Fruit fly (Drosophila melanogaster) whole organism, embryonic: ENCODE measurements around the gene CG11382.
A peak's percentile ranks its signal among the peaks of the same experiment; 100 is the strongest.

ENCODE experiments used
- Antp ChIP-seq: fragments of 200-800 bp; sonication (Bioruptor generic); optimal IDR thresholded peaks from 3 replicates; lab custom pipeline; 2016; ENCODE audit warnings: missing biosample characterization, missing genetic modification characterization
- Atf3 ChIP-seq: fragments of 200-800 bp; sonication (Bioruptor generic); optimal IDR thresholded peaks from 3 replicates; lab custom pipeline; 2016; ENCODE audit warnings: missing biosample characterization, missing genetic modification characterization
- CG10267 ChIP-seq: fragments of 200-800 bp; sonication (Bioruptor generic); optimal IDR thresholded peaks from 2 replicates; lab custom pipeline; 2018; ENCODE audit warnings: missing biosample characterization, mild to moderate bottlenecking, missing genetic modification characterization, moderate library complexity
- CG12769 ChIP-seq: fragments of 200-800 bp; sonication (Bioruptor generic); optimal IDR thresholded peaks from 2 replicates; lab custom pipeline; 2019; ENCODE audit warnings: missing biosample characterization, mild to moderate bottlenecking, missing genetic modification characterization, moderate library complexity
- CG13424 ChIP-seq: fragments of 200-800 bp; sonication (Bioruptor generic); optimal IDR thresholded peaks from 2 replicates; lab custom pipeline; 2019; ENCODE audit warnings: missing biosample characterization, mild to moderate bottlenecking, missing genetic modification characterization, moderate library complexity
- CG14441 ChIP-seq: fragments of 200-800 bp; sonication (Bioruptor generic); IDR thresholded peaks from 2 replicates; pipeline ENCODE4 v1.3.6; 2022; ENCODE audit warnings: missing biosample characterization, missing genetic modification characterization
- CG16813 ChIP-seq: fragments of 200-800 bp; sonication (Bioruptor generic); IDR thresholded peaks from 3 replicates; pipeline ENCODE4 v1.3.6; 2022; ENCODE audit warnings: missing biosample characterization, missing genetic modification characterization; ENCODE audit not compliant: partially characterized antibody
- CG17829 ChIP-seq: fragments of 200-800 bp; optimal IDR thresholded peaks from 2 replicates; lab custom pipeline; 2019; ENCODE audit warnings: missing biosample characterization, mild to moderate bottlenecking, missing genetic modification characterization, moderate library complexity
- CG2875 ChIP-seq: fragments of 200-800 bp; sonication (Bioruptor generic); optimal IDR thresholded peaks from 2 replicates; lab custom pipeline; 2017; ENCODE audit warnings: missing biosample characterization, mild to moderate bottlenecking, missing genetic modification characterization, missing genetic modification reagents
- CG30020 ChIP-seq: fragments of 200-800 bp; optimal IDR thresholded peaks from 2 replicates; lab custom pipeline; 2019; ENCODE audit warnings: missing biosample characterization, mild to moderate bottlenecking, missing genetic modification characterization, moderate library complexity
- CG30403 ChIP-seq: fragments of 200-800 bp; sonication (Bioruptor generic); optimal IDR thresholded peaks from 3 replicates; lab custom pipeline; 2016; ENCODE audit warnings: missing biosample characterization, missing genetic modification characterization
- CG33213 ChIP-seq: fragments of 200-800 bp; sonication (Bioruptor generic); optimal IDR thresholded peaks from 3 replicates; lab custom pipeline; 2016; ENCODE audit warnings: missing biosample characterization, missing genetic modification characterization
- CG33557 ChIP-seq: fragments of 200-800 bp; sonication (Bioruptor generic); optimal IDR thresholded peaks from 2 replicates; lab custom pipeline; 2019; ENCODE audit warnings: missing biosample characterization, mild to moderate bottlenecking, missing genetic modification characterization, moderate library complexity
- CG4360 ChIP-seq: fragments of 200-800 bp; sonication (Bioruptor generic); IDR thresholded peaks from 2 replicates; pipeline ENCODE4 v1.3.6; 2022; ENCODE audit warnings: missing biosample characterization, missing genetic modification characterization
- CG43689 ChIP-seq: fragments of 200-800 bp; sonication (Bioruptor generic); IDR thresholded peaks from 2 replicates; pipeline ENCODE4 v1.3.6; 2022; ENCODE audit warnings: missing biosample characterization, missing genetic modification characterization
- CG6272 ChIP-seq: fragments of 200-800 bp; sonication (Bioruptor generic); IDR thresholded peaks from 2 replicates; pipeline ENCODE4 v1.3.6; 2022; ENCODE audit warnings: missing biosample characterization, missing genetic modification characterization
- CG7786 ChIP-seq: fragments of 200-800 bp; sonication (Bioruptor generic); optimal IDR thresholded peaks from 2 replicates; lab custom pipeline; 2016; ENCODE audit warnings: missing biosample characterization, missing genetic modification characterization
- CG7928 ChIP-seq: fragments of 200-800 bp; sonication (Bioruptor generic); optimal IDR thresholded peaks from 2 replicates; lab custom pipeline; 2017; ENCODE audit warnings: missing biosample characterization, mild to moderate bottlenecking, missing genetic modification characterization
- Dek ChIP-seq: fragments of 200-800 bp; sonication (Bioruptor generic); optimal IDR thresholded peaks from 3 replicates; lab custom pipeline; 2019; ENCODE audit warnings: missing biosample characterization, mild to moderate bottlenecking, missing genetic modification characterization, moderate library complexity
- Dp ChIP-seq: fragments of 200-800 bp; sonication (Bioruptor generic); optimal IDR thresholded peaks from 2 replicates; lab custom pipeline; 2018; ENCODE audit warnings: missing biosample characterization, mild to moderate bottlenecking, missing genetic modification characterization, moderate library complexity
- Dref ChIP-seq: fragments of 200-800 bp; sonication (Bioruptor generic); IDR thresholded peaks from 2 replicates; pipeline ENCODE4 v1.3.6; 2022; ENCODE audit warnings: missing biosample characterization, missing genetic modification characterization
- ERR ChIP-seq: fragments of 200-800 bp; sonication (Bioruptor generic); optimal IDR thresholded peaks from 2 replicates; lab custom pipeline; 2016; ENCODE audit warnings: missing biosample characterization, missing genetic modification characterization
- Ets65A ChIP-seq: fragments of 200-800 bp; sonication (Bioruptor generic); peaks from one replicate; lab custom pipeline; 2016; ENCODE audit warnings: missing biosample characterization, missing genetic modification characterization
- Hr51 ChIP-seq, 2 experiments: fragments of 200-800 bp; sonication (Bioruptor generic); optimal IDR thresholded peaks; 2 replicates in 1 of 2; 3 replicates in 1 of 2; lab custom pipeline; 2016 to 2018; ENCODE audit warnings: missing biosample characterization in 2 of 2, missing genetic modification characterization in 2 of 2, mild to moderate bottlenecking in 1 of 2, moderate library complexity in 1 of 2
- MESR4 ChIP-seq: fragments of 200-800 bp; sonication (Bioruptor generic); optimal IDR thresholded peaks from 2 replicates; lab custom pipeline; 2018; ENCODE audit warnings: missing biosample characterization, mild to moderate bottlenecking, missing genetic modification characterization, moderate library complexity
- Mad ChIP-seq: fragments of 200-800 bp; sonication (Bioruptor generic); optimal IDR thresholded peaks from 2 replicates; lab custom pipeline; 2016; ENCODE audit warnings: missing biosample characterization, missing genetic modification characterization
- Myb ChIP-seq: fragments of 200-800 bp; sonication (Bioruptor generic); optimal IDR thresholded peaks from 2 replicates; lab custom pipeline; 2016; ENCODE audit warnings: missing biosample characterization, missing genetic modification characterization
- NfI ChIP-seq: fragments of 200-800 bp; sonication (Bioruptor generic); optimal IDR thresholded peaks from 3 replicates; lab custom pipeline; 2018; ENCODE audit warnings: missing biosample characterization, mild to moderate bottlenecking, missing genetic modification characterization, moderate library complexity
- Opbp ChIP-seq: fragments of 200-800 bp; sonication (Bioruptor generic); IDR thresholded peaks from 3 replicates; pipeline ENCODE4 v1.3.6; 2022; ENCODE audit warnings: missing biosample characterization, missing genetic modification characterization; ENCODE audit not compliant: partially characterized antibody
- Scr ChIP-seq: fragments of 200-800 bp; sonication (Bioruptor generic); IDR thresholded peaks from 2 replicates; pipeline ENCODE4 v1.3.6; 2022; ENCODE audit warnings: missing biosample characterization, missing genetic modification characterization; ENCODE audit not compliant: partially characterized antibody
- Sox102F ChIP-seq: fragments of 200-800 bp; sonication (Bioruptor generic); optimal IDR thresholded peaks from 2 replicates; lab custom pipeline; 2018; ENCODE audit warnings: missing biosample characterization, mild to moderate bottlenecking, missing genetic modification characterization, moderate library complexity
- Sry-δ ChIP-seq: fragments of 200-800 bp; sonication (Bioruptor generic); optimal IDR thresholded peaks from 2 replicates; lab custom pipeline; 2016; ENCODE audit warnings: missing biosample characterization, missing genetic modification characterization
- Xbp1 ChIP-seq: fragments of 200-800 bp; sonication (Bioruptor generic); optimal IDR thresholded peaks from 3 replicates; lab custom pipeline; 2016; ENCODE audit warnings: missing biosample characterization, mild to moderate bottlenecking, missing genetic modification characterization
- exex ChIP-seq: fragments of 200-800 bp; sonication (Bioruptor generic); optimal IDR thresholded peaks from 4 replicates; lab custom pipeline; 2018; ENCODE audit warnings: missing biosample characterization, mild to moderate bottlenecking, missing genetic modification characterization, moderate library complexity
- fru ChIP-seq: fragments of >200 bp; optimal IDR thresholded peaks from 2 replicates; lab custom pipeline; 2017
- fu2 ChIP-seq: fragments of 200-800 bp; sonication (Bioruptor generic); optimal IDR thresholded peaks from 2 replicates; lab custom pipeline; 2016; ENCODE audit warnings: missing biosample characterization, missing genetic modification characterization
- gem ChIP-seq: fragments of 200-800 bp; sonication (Bioruptor generic); optimal IDR thresholded peaks from 2 replicates; lab custom pipeline; 2019; ENCODE audit warnings: missing biosample characterization, mild to moderate bottlenecking, missing genetic modification characterization, moderate library complexity
- ind ChIP-seq: fragments of 200-800 bp; sonication (Bioruptor generic); optimal IDR thresholded peaks from 3 replicates; lab custom pipeline; 2016; ENCODE audit warnings: missing biosample characterization, missing genetic modification characterization
- kah ChIP-seq: fragments of 200-800 bp; sonication (Bioruptor generic); optimal IDR thresholded peaks from 2 replicates; lab custom pipeline; 2018; ENCODE audit warnings: missing biosample characterization, mild to moderate bottlenecking, missing genetic modification characterization
- lola ChIP-seq, 3 experiments: fragments of >200 bp in 2 of 3; fragments of 200-800 bp in 1 of 3; sonication (Bioruptor generic) in 1 of 3; optimal IDR thresholded peaks; 2 replicates each; lab custom pipeline; 2017 to 2019; ENCODE audit warnings: missing biosample characterization in 3 of 3, missing genetic modification characterization in 3 of 3, mild to moderate bottlenecking in 1 of 3, moderate library complexity in 1 of 3
- phol ChIP-seq: fragments of 200-800 bp; sonication (Bioruptor generic); optimal IDR thresholded peaks from 3 replicates; lab custom pipeline; 2018; ENCODE audit warnings: missing biosample characterization, mild to moderate bottlenecking, missing genetic modification characterization, moderate library complexity
- pros ChIP-seq: fragments of 200-800 bp; sonication (Bioruptor generic); optimal IDR thresholded peaks from 3 replicates; lab custom pipeline; 2019; ENCODE audit warnings: missing biosample characterization, mild to moderate bottlenecking, missing genetic modification characterization, moderate library complexity
- psq ChIP-seq: fragments of 200-800 bp; sonication (Bioruptor generic); optimal IDR thresholded peaks from 2 replicates; lab custom pipeline; 2017; ENCODE audit warnings: missing biosample characterization, missing genetic modification characterization
- sc ChIP-seq, 3 experiments: fragments of >200 bp in 2 of 3; fragments of 200-800 bp in 1 of 3; sonication (Bioruptor generic) in 1 of 3; optimal IDR thresholded peaks; 2 replicates in 2 of 3; 3 replicates in 1 of 3; lab custom pipeline; 2017; ENCODE audit warnings: mild to moderate bottlenecking in 1 of 3, missing biosample characterization in 1 of 3, missing genetic modification characterization in 1 of 3, missing genetic modification reagents in 1 of 3
- seq ChIP-seq: fragments of 200-800 bp; sonication (Bioruptor generic); IDR thresholded peaks from 2 replicates; pipeline ENCODE4 v1.3.6; 2022; ENCODE audit warnings: missing biosample characterization, missing genetic modification characterization
- so ChIP-seq: fragments of 200-800 bp; sonication (Bioruptor generic); IDR thresholded peaks from 3 replicates; pipeline ENCODE4 v1.3.6; 2022; ENCODE audit warnings: missing biosample characterization, missing genetic modification characterization
- stc ChIP-seq: fragments of 200-800 bp; sonication (Bioruptor generic); IDR thresholded peaks from 2 replicates; pipeline ENCODE4 v1.3.6; 2022; ENCODE audit warnings: missing biosample characterization, missing genetic modification characterization
- stwl ChIP-seq: fragments of 200-800 bp; sonication (Bioruptor generic); optimal IDR thresholded peaks from 3 replicates; lab custom pipeline; 2018; ENCODE audit warnings: missing biosample characterization, mild to moderate bottlenecking, missing genetic modification characterization, moderate library complexity
- vfl ChIP-seq: fragments of 200-800 bp; sonication (Bioruptor generic); optimal IDR thresholded peaks from 2 replicates; lab custom pipeline; 2016; ENCODE audit warnings: missing biosample characterization, missing genetic modification characterization
- zen ChIP-seq: fragments of 200-800 bp; sonication (Bioruptor generic); optimal IDR thresholded peaks from 3 replicates; lab custom pipeline; 2018; ENCODE audit warnings: missing biosample characterization, mild to moderate bottlenecking, missing genetic modification characterization, moderate library complexity

The CG11382 gene

dm6 chrX:1236475-1236874 is 26.7 kb downstream of the CG11382 start, which contains the start of gene CG3638 (continued):
- peak; percentile 36 for TF ChIP-seq fu2 (GFP tag; lab: Kevin White, UChicago)
- peak; percentile 92 for TF ChIP-seq Ets65A (GFP tag; lab: Kevin White, UChicago)
- TF ChIP-seq CG14441 (GFP tag; lab: Robert Waterston, UW): no peak
- peak; percentile 87 for TF ChIP-seq MESR4 (GFP tag; lab: Kevin White, UChicago)
- no peak for TF ChIP-seq CG2875 (GFP tag; lab: Kevin White, UChicago)
- peak; percentile 33 for TF ChIP-seq vfl
- TF ChIP-seq CG13424 (tag; lab: Kevin White, UChicago): no peak
- TF ChIP-seq Hr51 (GFP tag; optimal IDR thresholded peaks at IDR 0.05; lab: Kevin White, UChicago): no peak
- peak; percentile 65 for TF ChIP-seq Dp (GFP tag; lab: Kevin White, UChicago)
- no peak for TF ChIP-seq CG7786 (GFP tag; lab: Kevin White, UChicago)
- no peak for TF ChIP-seq lola (GFP tag; optimal IDR thresholded peaks at IDR 0.05; lab: Kevin White, UChicago)
- TF ChIP-seq gem (tag; lab: Kevin White, UChicago): no peak
- no peak for TF ChIP-seq pros
- no peak for TF ChIP-seq CG43689 (GFP tag; lab: Robert Waterston, UW)
- no peak for TF ChIP-seq stc (GFP tag; lab: Robert Waterston, UW)
- no peak for TF ChIP-seq Antp (GFP tag; lab: Kevin White, UChicago)
- peak; percentile 60 for TF ChIP-seq Dek (tag; lab: Kevin White, UChicago)
- TF ChIP-seq Mad (GFP tag; lab: Kevin White, UChicago): peak; percentile 8
- peak; percentile 16 for TF ChIP-seq CG30020 (tag; lab: Kevin White, UChicago)
- TF ChIP-seq Scr (GFP tag; lab: Robert Waterston, UW): peak; percentile 67
- TF ChIP-seq CG4360 (GFP tag; lab: Robert Waterston, UW): no peak
- peak; percentile 77 for TF ChIP-seq CG16813 (GFP tag; lab: Robert Waterston, UW)
- TF ChIP-seq NfI (GFP tag; lab: Kevin White, UChicago): peak; percentile 16
- TF ChIP-seq Xbp1: peak; percentile 40
- no peak for TF ChIP-seq exex (tag; lab: Kevin White, UChicago)
- TF ChIP-seq CG6272 (GFP tag; lab: Robert Waterston, UW): no peak
- TF ChIP-seq so: no peak
- peak; percentile 54 for TF ChIP-seq CG12769 (tag; lab: Kevin White, UChicago)
- TF ChIP-seq psq (GFP tag; lab: Kevin White, UChicago): peak; percentile 40
- TF ChIP-seq CG10267: peak; percentile 63
- no peak for TF ChIP-seq ind (GFP tag; lab: Kevin White, UChicago)
- no peak for TF ChIP-seq seq (GFP tag; lab: Robert Waterston, UW)
- TF ChIP-seq stwl (tag; lab: Kevin White, UChicago): peak; percentile 80
- TF ChIP-seq Sox102F (GFP tag; lab: Kevin White, UChicago): no peak
- TF ChIP-seq fru: no peak
- TF ChIP-seq ERR (GFP tag; lab: Kevin White, UChicago): peak; percentile 20
- TF ChIP-seq CG30403: peak; percentile 17
- TF ChIP-seq Atf3: peak; percentile 60
- TF ChIP-seq, all 482 proteins: peak for 161

- TF ChIP-seq vfl (peak; percentile 23), Sry-δ (GFP tag; lab: Kevin White, UChicago) (peak; percentile 95), Dref (peak; percentile 61), Opbp (GFP tag; lab: Robert Waterston, UW) (peak; percentile 73; the same call in 1 of the 3 replicates), kah (GFP tag; lab: Kevin White, UChicago) (peak; percentile 87), phol (tag; lab: Kevin White, UChicago) (peak; percentile 83), zen (tag; lab: Kevin White, UChicago) (peak; percentile 4), CG7928 (GFP tag; lab: Kevin White, UChicago) (peak; percentile 49), CG33557 (GFP tag; lab: Kevin White, UChicago) (no peak), CG17829 (peak; percentile 22), Myb (GFP tag; lab: Kevin White, UChicago) (peak; percentile 53), sc (optimal IDR thresholded peaks at IDR 0.05; lab: Kevin White, UChicago) (no peak), sc (GFP tag; optimal IDR thresholded peaks at IDR 0.05; lab: Kevin White, UChicago) (no peak), CG33213 (GFP tag; lab: Kevin White, UChicago) (peak; percentile 23), CG16813 (GFP tag; lab: Robert Waterston, UW) (peak; percentile 88)
Observed at dm6 chrX:1239832-1240231, 30.1 kb downstream of the CG11382 start, which contains the start of gene CG11403. Gene CG11403, minus strand, starts transcription at chrX:1239884.
